Worm (Caenorhabditis elegans) whole organism, L4 larva: Measurements from ENCODE around the gene srxa-16.
A peak's percentile ranks its signal among the peaks of the same experiment; 100 is the strongest.

ENCODE experiments used
- F37D6.2 ChIP-seq: sonication (generic microtip); optimal IDR thresholded peaks from 2 replicates; lab custom pipeline; 2016; ENCODE audit warnings: mild to moderate bottlenecking, missing genetic modification characterization, missing compliant biosample characterization
- F49E8.2 ChIP-seq: sonication (generic microtip); optimal IDR thresholded peaks from 2 replicates; lab custom pipeline; 2016; ENCODE audit warnings: missing compliant biosample characterization, mild to moderate bottlenecking, missing genetic modification characterization, borderline replicate concordance
- T26A8.4 ChIP-seq: fragments of 200-800 bp; sonication (Bioruptor generic); IDR thresholded peaks from 2 replicates; pipeline ENCODE4 v1.3.6; 2022; ENCODE audit warnings: missing genetic modification characterization, missing compliant biosample characterization
- aha-1 ChIP-seq: fragments of 150-350 bp; peaks from one replicate; lab custom pipeline; 2014; ENCODE audit warnings: missing biosample characterization, missing genetic modification characterization
- ceh-44 ChIP-seq: fragments of 200-800 bp; sonication (Bioruptor generic); IDR thresholded peaks from 2 replicates; pipeline ENCODE4 v1.3.6; 2022; ENCODE audit warnings: missing genetic modification reagents, missing genetic modification characterization, missing compliant biosample characterization
- ceh-62 ChIP-seq: sonication (generic microtip); optimal IDR thresholded peaks from 2 replicates; lab custom pipeline; 2017; ENCODE audit warnings: missing biosample characterization, missing genetic modification characterization
- ctbp-1 ChIP-seq: fragments of 200-800 bp; sonication (Bioruptor generic); IDR thresholded peaks from 2 replicates; pipeline ENCODE4 v1.3.6; 2022; ENCODE audit warnings: missing genetic modification reagents, missing genetic modification characterization, missing compliant biosample characterization
- daf-16 ChIP-seq, 3 experiments: sonication (generic microtip); optimal IDR thresholded peaks; 2 replicates each; lab custom pipeline; 2016 to 2017; ENCODE audit warnings: missing genetic modification characterization in 3 of 3, missing genetic modification reagents in 3 of 3, mild to moderate bottlenecking in 2 of 3, missing compliant biosample characterization in 2 of 3, missing biosample characterization in 1 of 3, moderate library complexity in 1 of 3
- dmd-6 ChIP-seq: fragments of 200-800 bp; sonication (Bioruptor generic); IDR thresholded peaks from 2 replicates; pipeline ENCODE4 v1.3.6; 2022; ENCODE audit warnings: missing genetic modification reagents, missing genetic modification characterization, missing compliant biosample characterization
- dmd-8 ChIP-seq: fragments of 200-800 bp; sonication (Bioruptor generic); IDR thresholded peaks from 2 replicates; pipeline ENCODE4 v1.3.6; 2022; ENCODE audit warnings: missing genetic modification characterization, missing compliant biosample characterization
- dve-1 ChIP-seq: sonication (generic microtip); optimal IDR thresholded peaks from 2 replicates; lab custom pipeline; 2017; ENCODE audit warnings: antibody characterized with exemption, mild to moderate bottlenecking, missing genetic modification characterization, missing compliant biosample characterization; ENCODE audit not compliant: insufficient read depth
- egl-27 ChIP-seq: sonication (generic microtip); optimal IDR thresholded peaks from 3 replicates; lab custom pipeline; 2017; ENCODE audit warnings: missing biosample characterization, missing genetic modification reagents, missing genetic modification characterization
- egl-43 ChIP-seq: fragments of 200-800 bp; sonication (Bioruptor generic); IDR thresholded peaks from 2 replicates; pipeline ENCODE4 v1.3.6; 2022; ENCODE audit warnings: missing genetic modification reagents, missing genetic modification characterization, missing compliant biosample characterization
- hif-1 ChIP-seq, 2 experiments: sonication (generic microtip); optimal IDR thresholded peaks; 2 replicates each; lab custom pipeline; 2016 to 2017; ENCODE audit warnings: missing compliant biosample characterization in 2 of 2, missing genetic modification characterization in 2 of 2, missing genetic modification reagents in 2 of 2, missing genotype in 2 of 2, mild to moderate bottlenecking in 1 of 2
- jun-1 ChIP-seq: fragments of 150-350 bp; optimal IDR thresholded peaks from 2 replicates; lab custom pipeline; 2014; ENCODE audit warnings: missing biosample characterization, missing genetic modification reagents, missing genetic modification characterization
- lin-38 ChIP-seq: fragments of 200-800 bp; sonication (Bioruptor generic); IDR thresholded peaks from 2 replicates; pipeline ENCODE4 v1.3.6; 2022; ENCODE audit warnings: missing genetic modification reagents, missing genetic modification characterization, missing compliant biosample characterization
- lin-39 ChIP-seq: fragments of 150-350 bp; optimal IDR thresholded peaks from 2 replicates; lab custom pipeline; 2014; ENCODE audit warnings: missing biosample characterization, missing genetic modification reagents, missing genetic modification characterization
- nhr-237 ChIP-seq: sonication (generic microtip); optimal IDR thresholded peaks from 2 replicates; lab custom pipeline; 2017; ENCODE audit warnings: missing biosample characterization, missing genetic modification characterization
- nhr-25 ChIP-seq: sonication (generic microtip); optimal IDR thresholded peaks from 2 replicates; lab custom pipeline; 2017; ENCODE audit warnings: missing genetic modification characterization, mild to moderate bottlenecking, missing compliant biosample characterization, antibody characterized with exemption, moderate library complexity, borderline replicate concordance; ENCODE audit not compliant: insufficient read depth
- nhr-28 ChIP-seq: fragments of 150-350 bp; optimal IDR thresholded peaks from 2 replicates; lab custom pipeline; 2014; ENCODE audit warnings: missing biosample characterization, missing genetic modification characterization
- nhr-41 ChIP-seq: fragments of 200-800 bp; sonication (Bioruptor generic); IDR thresholded peaks from 2 replicates; pipeline ENCODE4 v1.3.6; 2022; ENCODE audit warnings: missing genetic modification reagents, missing genetic modification characterization, missing compliant biosample characterization
- nhr-77 ChIP-seq: fragments of 150-350 bp; optimal IDR thresholded peaks from 2 replicates; lab custom pipeline; 2014; ENCODE audit warnings: missing biosample characterization, missing genetic modification characterization
- pha-4 ChIP-seq, 2 experiments: fragments of 150-350 bp in 1 of 2; fragments of 200-800 bp in 1 of 2; sonication (Bioruptor generic) in 1 of 2; IDR thresholded peaks in 1 of 2; optimal IDR thresholded peaks in 1 of 2; 2 replicates each; pipeline versions ENCODE4 v1.3.6 to Lab custom; 2014 to 2022; ENCODE audit warnings: missing genetic modification characterization in 2 of 2, missing genetic modification reagents in 2 of 2, missing biosample characterization in 1 of 2, missing compliant biosample characterization in 1 of 2
- pqm-1 ChIP-seq: sonication (generic microtip); optimal IDR thresholded peaks from 2 replicates; lab custom pipeline; 2017; ENCODE audit warnings: missing biosample characterization, missing genetic modification characterization
- saeg-2 ChIP-seq: fragments of 200-800 bp; sonication (Bioruptor generic); IDR thresholded peaks from 2 replicates; pipeline ENCODE4 v1.3.6; 2022; ENCODE audit warnings: missing genetic modification reagents, missing genetic modification characterization, missing compliant biosample characterization
- sdz-12 ChIP-seq: fragments of 200-800 bp; sonication (Bioruptor generic); optimal IDR thresholded peaks from 2 replicates; lab custom pipeline; 2018; ENCODE audit warnings: mild to moderate bottlenecking, missing genetic modification characterization, missing compliant biosample characterization
- snpc-1.2 ChIP-seq: fragments of 200-800 bp; sonication (Bioruptor generic); IDR thresholded peaks from 2 replicates; pipeline ENCODE4 v1.3.6; 2022; ENCODE audit warnings: missing genetic modification reagents, missing genetic modification characterization, missing compliant biosample characterization
- spr-1 ChIP-seq: sonication (generic microtip); optimal IDR thresholded peaks from 2 replicates; lab custom pipeline; 2016; ENCODE audit warnings: mild to moderate bottlenecking, missing genetic modification characterization, missing compliant biosample characterization
- tag-97 ChIP-seq: fragments of 200-800 bp; sonication (Bioruptor generic); IDR thresholded peaks from 2 replicates; pipeline ENCODE4 v1.3.6; 2022; ENCODE audit warnings: missing genetic modification characterization, missing compliant biosample characterization
- unc-130 ChIP-seq: sonication (generic microtip); optimal IDR thresholded peaks from 2 replicates; lab custom pipeline; 2016; ENCODE audit warnings: missing genetic modification reagents, missing genetic modification characterization, missing compliant biosample characterization
- unc-62 ChIP-seq, 3 experiments: fragments of 150-350 bp in 1 of 3; sonication (generic microtip); optimal IDR thresholded peaks in 2 of 3; peaks in 1 of 3; 1 replicate in 1 of 3; 2 replicates in 2 of 3; lab custom pipeline; 2014 to 2017; ENCODE audit warnings: missing biosample characterization in 3 of 3, missing genetic modification characterization in 3 of 3, missing genetic modification reagents in 3 of 3, missing genotype in 1 of 3
- zag-1 ChIP-seq: fragments of 150-350 bp; optimal IDR thresholded peaks from 2 replicates; lab custom pipeline; 2014; ENCODE audit warnings: missing biosample characterization, missing genetic modification characterization
- zip-2 ChIP-seq: fragments of 150-350 bp; optimal IDR thresholded peaks from 2 replicates; lab custom pipeline; 2014; ENCODE audit warnings: missing biosample characterization, missing genetic modification characterization

srxa-16 gene

ce11 chrV:16145009-16145408, 30.9 kb upstream of the srxa-16 start:
- TF ChIP-seq nhr-41 (no peak), unc-62 (GFP tag; optimal IDR thresholded peaks at IDR 0.05 in 1 of 2; lab: Kevin White, UChicago) (peak in 1 of 2 experiments; percentile 91), unc-62 (tag; optimal IDR thresholded peaks at IDR 0.05; lab: Kevin White, UChicago) (no peak)

DNA sequence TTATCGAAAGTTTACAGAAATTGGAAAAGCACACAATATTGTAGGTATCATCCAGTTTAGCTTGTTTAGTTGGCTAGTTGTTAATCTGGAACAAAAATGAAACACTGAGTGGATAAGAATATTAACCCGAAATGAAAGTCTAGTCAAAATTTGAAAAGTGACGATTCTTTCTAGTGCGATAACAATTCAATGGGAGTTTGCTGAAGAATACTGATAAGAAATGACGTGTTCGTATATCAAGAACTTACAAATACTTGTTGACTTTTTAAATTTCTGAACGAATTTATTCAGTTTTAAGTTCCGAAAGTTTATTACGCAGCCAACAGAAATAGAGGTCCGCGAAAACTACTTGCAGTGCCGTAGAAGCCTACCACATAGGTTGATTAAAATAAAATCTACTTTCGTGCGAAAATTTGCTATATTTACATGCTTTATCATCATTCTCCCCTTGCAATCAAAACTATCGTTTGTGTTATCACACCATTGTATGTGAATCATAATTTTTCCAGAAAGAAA, 29.0 kb upstream of the srxa-16 start, which contains the start of gene fbxa-88:
Gene fbxa-88, minus strand, starts transcription at position 51 of the 516 bp plus-strand sequence.
- no peak for TF ChIP-seq F37D6.2 (tag; lab: Kevin White, UChicago)
- no peak for TF ChIP-seq egl-27 (tag; lab: Kevin White, UChicago)
- TF ChIP-seq pqm-1: peak; percentile 42
- no peak for TF ChIP-seq pha-4 (GFP tag; IDR thresholded peaks at IDR 0.05; lab: Robert Waterston, UW)
- no peak for TF ChIP-seq pha-4 (tag; optimal IDR thresholded peaks at IDR 0.05; lab: Kevin White, UChicago)
- no peak for TF ChIP-seq T26A8.4 (GFP tag; lab: Robert Waterston, UW)
- peak; percentile 52; the same call in 1 of the 2 replicates for TF ChIP-seq dmd-6 (GFP tag; lab: Robert Waterston, UW)
- TF ChIP-seq nhr-77 (tag; lab: Kevin White, UChicago): peak; percentile 41
- TF ChIP-seq unc-62 (GFP tag; optimal IDR thresholded peaks at IDR 0.05 in 1 of 2; lab: Kevin White, UChicago): peak in 1 of 2 experiments; percentile 4
- no peak for TF ChIP-seq unc-62 (tag; optimal IDR thresholded peaks at IDR 0.05; lab: Kevin White, UChicago)
- TF ChIP-seq nhr-28 (tag; lab: Kevin White, UChicago): peak; percentile 66

DNA sequence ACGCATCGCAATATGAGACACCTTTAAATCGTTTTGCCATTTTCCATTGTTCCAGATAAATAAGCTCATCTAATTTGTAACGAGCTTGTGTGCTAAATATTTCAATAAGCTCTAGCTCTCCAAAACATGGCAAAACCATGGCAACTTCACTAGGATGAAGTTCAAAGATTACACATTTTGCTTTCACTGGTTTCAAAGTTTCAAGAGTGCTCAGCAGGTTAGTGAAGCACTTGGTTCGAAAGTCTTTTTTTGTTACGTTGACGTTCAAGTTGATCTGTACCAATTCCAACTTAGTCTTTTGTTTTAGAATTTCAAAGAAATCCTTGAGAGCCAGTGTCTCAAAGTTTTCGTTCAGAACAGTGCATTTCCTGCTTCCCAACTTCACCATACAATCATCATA, 28.2 kb upstream of the srxa-16 start, which contains the start of gene fbxa-18:
Gene fbxa-18, plus strand, starts transcription at position 301 of the 400 bp plus-strand sequence.
- TF ChIP-seq zip-2 (tag; lab: Kevin White, UChicago): no peak
- TF ChIP-seq ctbp-1 (GFP tag; lab: Robert Waterston, UW): no peak
- TF ChIP-seq ceh-44: no peak
- TF ChIP-seq unc-62 (GFP tag; optimal IDR thresholded peaks at IDR 0.05 in 1 of 2; lab: Kevin White, UChicago): no peak
- no peak for TF ChIP-seq unc-62 (tag; optimal IDR thresholded peaks at IDR 0.05; lab: Kevin White, UChicago)
- no peak for TF ChIP-seq hif-1 (tag; optimal IDR thresholded peaks at IDR 0.05; lab: Kevin White, UChicago)
- TF ChIP-seq lin-39 (tag; lab: Kevin White, UChicago): no peak
- TF ChIP-seq T26A8.4 (GFP tag; lab: Robert Waterston, UW): no peak
- TF ChIP-seq snpc-1.2 (GFP tag; lab: Robert Waterston, UW): no peak
- no peak for TF ChIP-seq aha-1 (tag; lab: Kevin White, UChicago)
- TF ChIP-seq jun-1 (tag; lab: Kevin White, UChicago): no peak
- TF ChIP-seq daf-16 (GFP tag; optimal IDR thresholded peaks at IDR 0.05; lab: Kevin White, UChicago): no peak
- TF ChIP-seq daf-16 (tag; optimal IDR thresholded peaks at IDR 0.05; lab: Kevin White, UChicago): no peak
- TF ChIP-seq egl-43 (GFP tag; lab: Robert Waterston, UW): no peak
- TF ChIP-seq nhr-237: no peak
- no peak for TF ChIP-seq dve-1

ce11 chrV:16141071-16141470, 26.9 kb upstream of the srxa-16 start, which contains the start of gene clc-32:
Gene clc-32, minus strand, starts transcription at chrV:16141171.
- TF ChIP-seq spr-1 (tag; lab: Kevin White, UChicago) (no peak), dmd-8 (GFP tag; lab: Robert Waterston, UW) (no peak), lin-38 (GFP tag; lab: Robert Waterston, UW) (no peak), saeg-2 (GFP tag; lab: Robert Waterston, UW) (no peak), tag-97 (GFP tag; lab: Robert Waterston, UW) (no peak), sdz-12 (GFP tag; lab: Kevin White, UChicago) (no peak), F49E8.2 (tag; lab: Kevin White, UChicago) (no peak), egl-27 (tag; lab: Kevin White, UChicago) (no peak), unc-130 (GFP tag; lab: Kevin White, UChicago) (no peak), hif-1 (tag; optimal IDR thresholded peaks at IDR 0.05; lab: Kevin White, UChicago) (no peak), nhr-25 (tag; lab: Kevin White, UChicago) (no peak), ceh-62 (tag; lab: Kevin White, UChicago) (no peak), zag-1 (tag; lab: Kevin White, UChicago) (no peak)
